Worm (Caenorhabditis elegans) whole organism, early embryonic: Measurements from ENCODE around the gene fbxb-3.

Source experiments
- B0310.2 ChIP-seq: sonication (generic microtip); optimal IDR thresholded peaks from 2 replicates; lab custom pipeline; 2016; ENCODE audit warnings: mild to moderate bottlenecking, missing genetic modification characterization, missing compliant biosample characterization
- F13C5.2 ChIP-seq: sonication (generic microtip); optimal IDR thresholded peaks from 2 replicates; lab custom pipeline; 2017; ENCODE audit warnings: mild to moderate bottlenecking, missing genetic modification characterization, inconsistent platforms, missing compliant biosample characterization
- aly-1 ChIP-seq: sonication (generic microtip); optimal IDR thresholded peaks from 2 replicates; lab custom pipeline; 2016; ENCODE audit warnings: missing genetic modification characterization, missing compliant biosample characterization
- ama-1 ChIP-seq: fragments of 150-350 bp; optimal IDR thresholded peaks from 2 replicates; lab custom pipeline; 2014
- ceh-13 ChIP-seq: fragments of 200-800 bp; sonication (Bioruptor generic); optimal IDR thresholded peaks from 2 replicates; lab custom pipeline; 2018; ENCODE audit warnings: mild to moderate bottlenecking, missing genetic modification characterization, missing compliant biosample characterization
- ceh-36 ChIP-seq: sonication (generic microtip); optimal IDR thresholded peaks from 2 replicates; lab custom pipeline; 2016; ENCODE audit warnings: missing genetic modification characterization, inconsistent platforms, missing compliant biosample characterization
- ets-7 ChIP-seq: sonication (generic microtip); optimal IDR thresholded peaks from 2 replicates; lab custom pipeline; 2016; ENCODE audit warnings: missing genotype, missing genetic modification characterization, missing compliant biosample characterization
- flt-1 ChIP-seq: fragments of 200-800 bp; sonication (Bioruptor generic); IDR thresholded peaks from 2 replicates; pipeline ENCODE4 v1.3.6; 2022; ENCODE audit warnings: missing genetic modification characterization, missing compliant biosample characterization
- hmbx-1 ChIP-seq: sonication (generic microtip); optimal IDR thresholded peaks from 2 replicates; lab custom pipeline; 2016; ENCODE audit warnings: mild to moderate bottlenecking, missing genetic modification characterization, missing compliant biosample characterization
- hmg-4 ChIP-seq: fragments of 200-800 bp; sonication (Bioruptor generic); optimal IDR thresholded peaks from 2 replicates; lab custom pipeline; 2018; ENCODE audit warnings: mild to moderate bottlenecking, missing genetic modification characterization, missing compliant biosample characterization
- hnd-1 ChIP-seq: sonication (generic microtip); optimal IDR thresholded peaks from 2 replicates; lab custom pipeline; 2016; ENCODE audit warnings: missing genetic modification characterization, missing compliant biosample characterization
- pes-1 ChIP-seq: fragments of 200-800 bp; sonication (Bioruptor generic); IDR thresholded peaks from 2 replicates; pipeline ENCODE4 v1.3.6; 2022; ENCODE audit warnings: missing genetic modification reagents, missing genetic modification characterization, missing compliant biosample characterization
- scrt-1 ChIP-seq: fragments of 200-800 bp; sonication (Bioruptor generic); IDR thresholded peaks from 2 replicates; pipeline ENCODE4 v1.3.6; 2022; ENCODE audit warnings: missing genetic modification characterization, missing compliant biosample characterization
- sea-1 ChIP-seq: fragments of 200-800 bp; sonication (Bioruptor generic); conservative IDR thresholded peaks from 2 replicates; pipeline ENCODE4 v1.3.6; 2022; ENCODE audit warnings: missing genetic modification characterization, missing compliant biosample characterization
- tbx-11 ChIP-seq: fragments of 200-800 bp; sonication (Bioruptor generic); IDR thresholded peaks from 2 replicates; pipeline ENCODE4 v1.3.6; 2022; ENCODE audit warnings: missing genetic modification characterization, missing compliant biosample characterization
- tbx-37 ChIP-seq: fragments of 200-800 bp; sonication (Bioruptor generic); conservative IDR thresholded peaks from 2 replicates; pipeline ENCODE4 v1.3.6; 2022; ENCODE audit warnings: missing genetic modification reagents, missing genetic modification characterization, missing compliant biosample characterization
- tra-4 ChIP-seq: sonication (generic microtip); optimal IDR thresholded peaks from 2 replicates; lab custom pipeline; 2017; ENCODE audit warnings: missing genetic modification characterization, missing compliant biosample characterization

fbxb-3 gene

DNA sequence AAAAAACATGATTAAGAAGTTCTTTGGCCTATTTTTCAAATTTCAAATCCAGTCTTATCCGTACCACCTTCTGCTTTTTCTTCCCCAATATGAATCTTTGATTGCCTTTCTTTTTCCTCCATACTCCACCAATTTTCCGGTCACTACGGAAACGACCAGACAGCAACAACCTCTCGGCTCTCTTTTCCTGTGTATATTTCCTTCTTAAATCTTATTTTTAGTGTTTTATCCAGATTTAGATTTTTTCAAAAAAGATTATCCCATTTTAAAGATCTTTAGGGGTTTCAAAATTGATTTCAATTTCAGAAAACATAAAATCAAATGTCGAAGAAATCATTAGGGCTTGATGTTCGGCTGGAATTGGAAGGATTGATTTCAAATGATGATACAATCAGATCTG lies 25.5 kb downstream of the fbxb-3 start, which contains the start of gene trpa-1:
trpa-1 (plus strand) TSS at position 301 of the 400 bp plus-strand sequence.
- TF ChIP-seq sea-1 (GFP tag; lab: Robert Waterston, UW) (no peak), hmbx-1 (tag; lab: Kevin White, UChicago) (no peak), ceh-13 (no peak), hnd-1 (no peak), B0310.2 (tag; lab: Kevin White, UChicago) (no peak), flt-1 (GFP tag; lab: Robert Waterston, UW) (no peak), aly-1 (tag; lab: Kevin White, UChicago) (no peak), ets-7 (tag; lab: Kevin White, UChicago) (no peak), tra-4 (tag; lab: Kevin White, UChicago) (no peak), ama-1 (lab: Kevin White, UChicago) (no peak), pes-1 (GFP tag; lab: Robert Waterston, UW) (no peak), hmg-4 (GFP tag; lab: Kevin White, UChicago) (no peak), F13C5.2 (tag; lab: Kevin White, UChicago) (no peak), scrt-1 (GFP tag; lab: Robert Waterston, UW) (no peak), ceh-36 (no peak), tbx-11 (GFP tag; lab: Robert Waterston, UW) (no peak), tbx-37 (GFP tag; lab: Robert Waterston, UW) (no peak)

DNA sequence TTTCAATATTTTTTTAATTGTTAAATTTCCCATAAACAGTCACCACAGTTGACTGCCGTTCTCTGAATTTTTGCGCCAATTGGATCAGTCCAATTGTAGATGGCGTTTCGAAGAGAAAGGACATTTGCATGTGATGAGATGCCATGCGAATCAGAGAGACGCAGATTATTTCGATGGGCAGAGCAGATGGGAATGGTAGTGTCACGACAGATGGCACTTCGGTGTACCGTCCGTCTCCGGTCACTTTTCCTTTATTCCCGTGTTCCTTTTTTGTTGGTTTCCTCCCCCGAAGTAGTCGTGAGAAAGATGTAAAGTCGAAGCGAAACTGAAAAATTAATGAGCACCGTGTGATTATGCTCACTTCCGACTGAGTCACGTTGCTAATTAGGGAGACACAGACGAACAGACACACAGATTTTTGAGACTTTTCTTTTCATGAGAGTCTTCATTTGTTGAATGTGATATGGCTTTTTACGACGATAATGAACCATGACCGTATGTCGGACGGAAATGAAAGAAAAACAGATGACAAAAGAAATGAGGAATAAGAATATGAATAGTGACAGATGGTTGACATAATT lies 29.0 kb downstream of the fbxb-3 start:
- TF ChIP-seq sea-1 (GFP tag; lab: Robert Waterston, UW) (no peak), tbx-11 (GFP tag; lab: Robert Waterston, UW) (no peak), ama-1 (lab: Kevin White, UChicago) (no peak), pes-1 (GFP tag; lab: Robert Waterston, UW) (no peak), B0310.2 (tag; lab: Kevin White, UChicago) (no peak), ceh-36 (no peak), ets-7 (tag; lab: Kevin White, UChicago) (no peak), tra-4 (tag; lab: Kevin White, UChicago) (no peak), hnd-1 (no peak), hmbx-1 (tag; lab: Kevin White, UChicago) (no peak), ceh-13 (no peak), tbx-37 (GFP tag; lab: Robert Waterston, UW) (no peak), scrt-1 (GFP tag; lab: Robert Waterston, UW) (no peak), aly-1 (tag; lab: Kevin White, UChicago) (no peak), hmg-4 (GFP tag; lab: Kevin White, UChicago) (no peak), F13C5.2 (tag; lab: Kevin White, UChicago) (no peak), flt-1 (GFP tag; lab: Robert Waterston, UW) (no peak)

ce11 chrIV:11868452-11868851 lies 29.7 kb downstream of the fbxb-3 start:
- no peak for TF ChIP-seq hmbx-1 (tag; lab: Kevin White, UChicago)

DNA sequence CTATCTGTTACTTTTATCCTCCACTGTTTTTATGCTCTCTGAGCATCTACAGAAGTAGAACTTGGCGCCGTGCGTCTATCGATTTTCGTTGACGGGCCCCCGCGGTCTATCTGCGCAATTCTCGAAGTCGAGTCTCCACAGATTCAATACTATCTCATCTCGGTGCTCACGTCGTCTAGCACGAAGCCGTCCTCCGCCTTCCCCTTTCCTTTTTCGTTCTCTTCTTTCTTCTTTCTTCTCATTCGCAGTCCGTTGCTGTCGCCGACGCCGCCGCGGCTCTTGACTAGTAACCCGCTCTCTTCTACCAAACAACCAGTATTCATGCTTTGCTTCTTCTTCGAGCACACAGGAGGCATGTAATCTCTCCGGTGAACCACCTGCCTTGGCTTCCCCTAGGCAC lies 32.3 kb downstream of the fbxb-3 start:
- TF ChIP-seq flt-1 (GFP tag; lab: Robert Waterston, UW), result no peak
- TF ChIP-seq scrt-1 (GFP tag; lab: Robert Waterston, UW), result 0 out of 2 replicates have a peak, but pooled peaks have one; percentile 41
- no peak for TF ChIP-seq tra-4 (tag; lab: Kevin White, UChicago)
- no peak for TF ChIP-seq hmbx-1 (tag; lab: Kevin White, UChicago)
- no peak for TF ChIP-seq B0310.2 (tag; lab: Kevin White, UChicago)
- TF ChIP-seq ceh-13, result no peak
- TF ChIP-seq aly-1 (tag; lab: Kevin White, UChicago), result peak; percentile 32

- TF ChIP-seq flt-1 (GFP tag; lab: Robert Waterston, UW) (no peak), hmg-4 (GFP tag; lab: Kevin White, UChicago) (peak; percentile 42), tbx-37 (GFP tag; lab: Robert Waterston, UW) (no peak), sea-1 (GFP tag; lab: Robert Waterston, UW) (no peak), tbx-11 (GFP tag; lab: Robert Waterston, UW) (no peak)
Measured at ce11 chrIV:11871898-11872297, 33.1 kb downstream of the fbxb-3 start.

ce11 chrIV:11877674-11878073 lies 38.9 kb downstream of the fbxb-3 start, which contains the start of gene pph-2:
pph-2 (minus strand) TSS chrIV:11877774.
- TF ChIP-seq pes-1 (GFP tag; lab: Robert Waterston, UW) (no peak), F13C5.2 (tag; lab: Kevin White, UChicago) (no peak), tbx-11 (GFP tag; lab: Robert Waterston, UW) (no peak), hnd-1 (no peak), scrt-1 (GFP tag; lab: Robert Waterston, UW) (no peak), sea-1 (GFP tag; lab: Robert Waterston, UW) (no peak), hmbx-1 (tag; lab: Kevin White, UChicago) (no peak), flt-1 (GFP tag; lab: Robert Waterston, UW) (no peak), ets-7 (tag; lab: Kevin White, UChicago) (no peak), ama-1 (lab: Kevin White, UChicago) (no peak), tra-4 (tag; lab: Kevin White, UChicago) (no peak), ceh-13 (no peak), aly-1 (tag; lab: Kevin White, UChicago) (no peak)

DNA sequence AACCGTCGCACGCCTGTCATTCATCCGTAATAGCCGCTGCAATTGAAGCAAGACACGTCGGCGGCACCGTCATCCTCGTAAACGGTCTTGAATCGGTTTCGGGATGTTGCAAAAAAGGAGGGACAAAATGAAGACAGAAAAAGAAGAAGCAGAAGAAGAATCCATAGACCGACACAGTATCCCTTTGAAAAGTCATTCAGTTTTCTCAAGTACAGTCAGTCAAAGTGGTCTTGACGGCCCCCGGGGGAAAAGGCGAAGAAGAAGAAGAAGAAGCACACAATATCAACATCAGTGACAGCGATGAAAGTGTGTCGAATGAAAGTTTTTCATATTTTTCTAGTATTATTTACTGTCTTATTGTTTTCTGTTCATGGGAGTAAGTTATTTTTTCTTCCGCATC lies 39.5 kb downstream of the fbxb-3 start, which contains the start of gene cutl-27:
cutl-27 (plus strand) TSS at position 301 of the 400 bp plus-strand sequence.
- TF ChIP-seq hmg-4 (GFP tag; lab: Kevin White, UChicago), result no peak
- no peak for TF ChIP-seq ceh-13
- no peak for TF ChIP-seq tbx-11 (GFP tag; lab: Robert Waterston, UW)
- no peak for TF ChIP-seq ets-7 (tag; lab: Kevin White, UChicago)
- no peak for TF ChIP-seq tra-4 (tag; lab: Kevin White, UChicago)
- no peak for TF ChIP-seq hmbx-1 (tag; lab: Kevin White, UChicago)
